Worm (Caenorhabditis elegans): ENCODE results near the gene K11H12.10.

DNA sequence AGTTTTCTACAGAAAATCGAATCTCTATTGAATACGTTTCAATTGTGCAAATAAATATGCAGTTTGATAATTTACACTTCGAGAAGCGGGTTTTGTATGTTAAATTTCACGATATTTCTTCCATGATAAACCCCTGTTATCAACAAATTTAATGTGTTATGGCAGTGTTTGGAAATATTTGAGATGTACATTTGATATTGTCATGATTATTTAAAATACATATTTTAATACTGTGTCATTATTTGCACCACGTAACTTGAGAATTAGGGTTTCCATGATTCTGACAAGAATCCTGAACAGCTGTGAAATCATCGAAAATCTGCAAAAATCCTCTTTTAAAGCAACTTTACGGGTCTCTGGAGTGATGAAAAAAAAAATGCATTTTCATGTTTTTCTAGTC is 5.4 kb upstream of the K11H12.10 start, which contains the start of gene K11H12.11:
- TF ChIP-seq hlh-26 (GFP tag; conservative IDR thresholded peaks at IDR 0.05) (no peak), let-607 (tag; optimal IDR thresholded peaks at IDR 0.05) (no peak), unc-62 (GFP tag; optimal IDR thresholded peaks at IDR 0.05) (no peak), nhr-80 (tag; optimal IDR thresholded peaks at IDR 0.05) (no peak), bed-1 (GFP tag; IDR thresholded peaks at IDR 0.05) (no peak), ztf-25 (GFP tag; IDR thresholded peaks at IDR 0.05) (no peak), egl-44 (GFP tag; IDR thresholded peaks at IDR 0.05) (no peak), F23B12.7 (tag; optimal IDR thresholded peaks at IDR 0.05; ENCODE audit: insufficient read depth) (no peak)
